Worm (Caenorhabditis elegans): ENCODE measurements around the gene his-73.

Gene his-73

ce11 chrII:13183228-13183755 is at the start of gene his-73, which contains the start of gene W09H1.4:
Gene his-73 (plus strand): TSS chrII:13183705.
Gene W09H1.4 (plus strand): TSS chrII:13183528.
- TF ChIP-seq mep-1 (tag; optimal IDR thresholded peaks at IDR 0.05) (no peak), mab-5 (tag; optimal IDR thresholded peaks at IDR 0.05) (no peak), lsy-2 (tag; optimal IDR thresholded peaks at IDR 0.05) (no peak), snpc-4 (tag; optimal IDR thresholded peaks at IDR 0.05) (no peak), unc-39 (tag; optimal IDR thresholded peaks at IDR 0.05) (no peak), flh-1 (GFP tag; optimal IDR thresholded peaks at IDR 0.05) (no peak), blmp-1 (tag; optimal IDR thresholded peaks at IDR 0.05) (no peak), ham-2 (GFP tag; optimal IDR thresholded peaks at IDR 0.05) (no peak), elt-1 (tag; optimal IDR thresholded peaks at IDR 0.05; ENCODE audit: borderline replicate concordance, insufficient read depth) (no peak), cnd-1 (tag; optimal IDR thresholded peaks at IDR 0.05) (no peak), sptf-1 (tag; optimal IDR thresholded peaks at IDR 0.05) (no peak)

ce11 chrII:13139573-13139972 is 43.9 kb upstream of the his-73 start:
- TF ChIP-seq pha-4 (tag; optimal IDR thresholded peaks at IDR 0.05) (no peak), mls-2 (tag; optimal IDR thresholded peaks at IDR 0.05) (no peak), elt-3 (tag; optimal IDR thresholded peaks at IDR 0.05) (no peak), ceh-39 (tag; optimal IDR thresholded peaks at IDR 0.05) (no peak), snpc-4 (tag; optimal IDR thresholded peaks at IDR 0.05) (no peak)

ce11 chrII:13142372-13142771 is 41.1 kb upstream of the his-73 start:
- TF ChIP-seq M03D4.4 (tag; optimal IDR thresholded peaks at IDR 0.05) (no peak), bed-3 (GFP tag; optimal IDR thresholded peaks at IDR 0.05) (no peak), lin-13 (tag; optimal IDR thresholded peaks at IDR 0.05) (no peak), mab-5 (tag; optimal IDR thresholded peaks at IDR 0.05) (no peak), unc-62 (GFP tag; optimal IDR thresholded peaks at IDR 0.05) (no peak), nhr-12 (tag; optimal IDR thresholded peaks at IDR 0.05) (no peak), nhr-76 (tag; optimal IDR thresholded peaks at IDR 0.05) (no peak), blmp-1 (tag; optimal IDR thresholded peaks at IDR 0.05) (no peak), ceh-43 (GFP tag; optimal IDR thresholded peaks at IDR 0.05) (no peak), flh-1 (GFP tag; optimal IDR thresholded peaks at IDR 0.05) (no peak), ztf-11 (tag; optimal IDR thresholded peaks at IDR 0.05) (no peak), nhr-237 (tag; optimal IDR thresholded peaks at IDR 0.05) (no peak), elt-3 (tag; optimal IDR thresholded peaks at IDR 0.05) (no peak), sem-2 (GFP tag; optimal IDR thresholded peaks at IDR 0.05) (no peak), cnd-1 (tag; optimal IDR thresholded peaks at IDR 0.05) (no peak), lsy-2 (tag; optimal IDR thresholded peaks at IDR 0.05) (no peak), lin-32 (GFP tag; optimal IDR thresholded peaks at IDR 0.05) (no peak), ceh-83 (GFP tag; optimal IDR thresholded peaks at IDR 0.05) (no peak), ces-1 (GFP tag; optimal IDR thresholded peaks at IDR 0.05) (no peak)

ce11 chrII:13145204-13145603 is 38.3 kb upstream of the his-73 start, which contains the start of gene mltn-1:
Gene mltn-1 (minus strand): TSS chrII:13145225.
- TF ChIP-seq ceh-83 (GFP tag; optimal IDR thresholded peaks at IDR 0.05) (no peak), mab-5 (tag; optimal IDR thresholded peaks at IDR 0.05) (no peak), nhr-76 (tag; optimal IDR thresholded peaks at IDR 0.05) (no peak), ham-2 (GFP tag; optimal IDR thresholded peaks at IDR 0.05) (no peak), lsy-2 (tag; optimal IDR thresholded peaks at IDR 0.05) (no peak), snpc-4 (tag; optimal IDR thresholded peaks at IDR 0.05) (no peak), mep-1 (tag; optimal IDR thresholded peaks at IDR 0.05) (no peak)

- no peak for TF ChIP-seq bed-3 (GFP tag; optimal IDR thresholded peaks at IDR 0.05)
- no peak for TF ChIP-seq unc-120 (tag; optimal IDR thresholded peaks at IDR 0.05; ENCODE audit: poor library complexity, severe bottlenecking)
- TF ChIP-seq unc-62 (GFP tag; optimal IDR thresholded peaks at IDR 0.05): no peak
- TF ChIP-seq ceh-43 (GFP tag; optimal IDR thresholded peaks at IDR 0.05): no peak
- TF ChIP-seq lin-32 (GFP tag; optimal IDR thresholded peaks at IDR 0.05): no peak
- no peak for TF ChIP-seq nhr-2 (tag; optimal IDR thresholded peaks at IDR 0.05)
- no peak for TF ChIP-seq mls-2 (tag; optimal IDR thresholded peaks at IDR 0.05)
- no peak for TF ChIP-seq hlh-1 (tag; optimal IDR thresholded peaks at IDR 0.05)
- TF ChIP-seq ceh-83 (GFP tag; optimal IDR thresholded peaks at IDR 0.05): no peak
- TF ChIP-seq pha-4 (tag; optimal IDR thresholded peaks at IDR 0.05): no peak
- no peak for TF ChIP-seq elt-3 (tag; optimal IDR thresholded peaks at IDR 0.05)
- no peak for TF ChIP-seq ceh-39 (tag; optimal IDR thresholded peaks at IDR 0.05)
- no peak for TF ChIP-seq sptf-1 (tag; optimal IDR thresholded peaks at IDR 0.05)
- no peak for TF ChIP-seq mab-5 (tag; optimal IDR thresholded peaks at IDR 0.05)
- TF ChIP-seq elt-1 (tag; optimal IDR thresholded peaks at IDR 0.05; ENCODE audit: borderline replicate concordance, insufficient read depth): no peak
- no peak for TF ChIP-seq nhr-12 (tag; optimal IDR thresholded peaks at IDR 0.05)
- TF ChIP-seq mep-1 (tag; optimal IDR thresholded peaks at IDR 0.05): no peak
- TF ChIP-seq cnd-1 (tag; optimal IDR thresholded peaks at IDR 0.05): no peak
- TF ChIP-seq drap-1 (GFP tag; optimal IDR thresholded peaks at IDR 0.05): no peak
- no peak for TF ChIP-seq blmp-1 (tag; optimal IDR thresholded peaks at IDR 0.05)
These were observed 35.3 kb upstream of the his-73 start for ce11 chrII:13148247-13148646.

All from whole organism, mixed stage, embryonic.